Worm (Caenorhabditis elegans) whole organism, L4 larva: ENCODE measurements around the gene atf-7.

Experiments used
- F26F4.8 ChIP-seq: fragments of 200-800 bp; sonication (Bioruptor generic); conservative IDR thresholded peaks from 2 replicates; pipeline ENCODE4 v1.3.6; 2022; ENCODE audit warnings: missing genetic modification characterization, missing compliant biosample characterization
- F37D6.2 ChIP-seq: sonication (generic microtip); optimal IDR thresholded peaks from 2 replicates; lab custom pipeline; 2016; ENCODE audit warnings: mild to moderate bottlenecking, missing genetic modification characterization, missing compliant biosample characterization
- R02D3.7 ChIP-seq: fragments of 150-350 bp; sonication (generic microtip); optimal IDR thresholded peaks from 3 replicates; lab custom pipeline; 2014; ENCODE audit warnings: missing biosample characterization, missing genetic modification characterization
- Y48G9A.11 ChIP-seq: fragments of 200-800 bp; sonication (Bioruptor generic); IDR thresholded peaks from 2 replicates; pipeline ENCODE4 v1.3.6; 2022; ENCODE audit warnings: missing genetic modification reagents, missing genetic modification characterization, missing compliant biosample characterization
- ZK337.2 ChIP-seq: fragments of 200-800 bp; sonication (Bioruptor generic); IDR thresholded peaks from 2 replicates; pipeline ENCODE4 v1.3.6; 2022; ENCODE audit warnings: missing genetic modification reagents, missing genetic modification characterization, missing compliant biosample characterization
- ZK546.5 ChIP-seq, 2 experiments: sonication (generic microtip); optimal IDR thresholded peaks; 2 replicates each; lab custom pipeline; 2017; ENCODE audit warnings: missing biosample characterization in 2 of 2, missing genetic modification characterization in 2 of 2
- ama-1 ChIP-seq: fragments of 150-350 bp; optimal IDR thresholded peaks from 2 replicates; lab custom pipeline; 2014; ENCODE audit warnings: inconsistent platforms, mixed read lengths
- ceh-32 ChIP-seq: sonication (generic microtip); optimal IDR thresholded peaks from 2 replicates; lab custom pipeline; 2016; ENCODE audit warnings: mild to moderate bottlenecking, missing genetic modification characterization, missing compliant biosample characterization; ENCODE audit not compliant: poor library complexity
- daf-16 ChIP-seq, 3 experiments: sonication (generic microtip); optimal IDR thresholded peaks; 2 replicates each; lab custom pipeline; 2016 to 2017; ENCODE audit warnings: missing genetic modification characterization in 3 of 3, missing genetic modification reagents in 3 of 3, mild to moderate bottlenecking in 2 of 3, missing compliant biosample characterization in 2 of 3, missing biosample characterization in 1 of 3, moderate library complexity in 1 of 3
- dmd-6 ChIP-seq: fragments of 200-800 bp; sonication (Bioruptor generic); IDR thresholded peaks from 2 replicates; pipeline ENCODE4 v1.3.6; 2022; ENCODE audit warnings: missing genetic modification reagents, missing genetic modification characterization, missing compliant biosample characterization
- dpl-1 ChIP-seq: fragments of 150-350 bp; optimal IDR thresholded peaks from 2 replicates; lab custom pipeline; 2014; ENCODE audit warnings: missing biosample characterization, missing genetic modification reagents, missing genetic modification characterization
- dve-1 ChIP-seq: sonication (generic microtip); optimal IDR thresholded peaks from 2 replicates; lab custom pipeline; 2017; ENCODE audit warnings: antibody characterized with exemption, mild to moderate bottlenecking, missing genetic modification characterization, missing compliant biosample characterization; ENCODE audit not compliant: insufficient read depth
- gei-8 ChIP-seq: fragments of 200-800 bp; sonication (Bioruptor generic); optimal IDR thresholded peaks from 2 replicates; lab custom pipeline; 2018; ENCODE audit warnings: mild to moderate bottlenecking, missing genetic modification characterization, missing compliant biosample characterization
- hlh-11 ChIP-seq: fragments of 200-800 bp; sonication (Bioruptor generic); optimal IDR thresholded peaks from 2 replicates; lab custom pipeline; 2018; ENCODE audit warnings: mild to moderate bottlenecking, missing genetic modification characterization, missing compliant biosample characterization
- hmg-1.1 ChIP-seq: fragments of 200-800 bp; sonication (Bioruptor generic); IDR thresholded peaks from 2 replicates; pipeline ENCODE4 v1.3.6; 2022; ENCODE audit warnings: missing genetic modification reagents, missing genetic modification characterization, missing compliant biosample characterization
- lin-1 ChIP-seq: fragments of 200-800 bp; sonication (Bioruptor generic); IDR thresholded peaks from 2 replicates; pipeline ENCODE4 v1.3.6; 2022; ENCODE audit warnings: missing genetic modification reagents, missing genetic modification characterization, missing compliant biosample characterization
- lin-13 ChIP-seq: fragments of 150-350 bp; optimal IDR thresholded peaks from 2 replicates; lab custom pipeline; 2014; ENCODE audit warnings: missing biosample characterization, missing genetic modification reagents, missing genetic modification characterization
- lin-38 ChIP-seq: fragments of 200-800 bp; sonication (Bioruptor generic); IDR thresholded peaks from 2 replicates; pipeline ENCODE4 v1.3.6; 2022; ENCODE audit warnings: missing genetic modification reagents, missing genetic modification characterization, missing compliant biosample characterization
- lin-39 ChIP-seq: fragments of 150-350 bp; optimal IDR thresholded peaks from 2 replicates; lab custom pipeline; 2014; ENCODE audit warnings: missing biosample characterization, missing genetic modification reagents, missing genetic modification characterization
- lir-3 ChIP-seq: sonication (generic microtip); optimal IDR thresholded peaks from 2 replicates; lab custom pipeline; 2016; ENCODE audit warnings: mild to moderate bottlenecking, missing genetic modification characterization, missing compliant biosample characterization
- mdl-1 ChIP-seq, 2 experiments: fragments of 150-350 bp in 1 of 2; sonication (generic microtip) in 1 of 2; optimal IDR thresholded peaks; 2 replicates each; lab custom pipeline; 2014 to 2017; ENCODE audit warnings: missing biosample characterization in 2 of 2, missing genetic modification characterization in 2 of 2
- mxl-3 ChIP-seq: fragments of 200-800 bp; sonication (Bioruptor generic); optimal IDR thresholded peaks from 2 replicates; lab custom pipeline; 2018; ENCODE audit warnings: mild to moderate bottlenecking, missing genetic modification characterization, missing compliant biosample characterization
- nhr-10 ChIP-seq: fragments of 150-350 bp; optimal IDR thresholded peaks from 2 replicates; lab custom pipeline; 2014; ENCODE audit warnings: missing biosample characterization, missing genetic modification characterization
- nhr-28 ChIP-seq: fragments of 150-350 bp; optimal IDR thresholded peaks from 2 replicates; lab custom pipeline; 2014; ENCODE audit warnings: missing biosample characterization, missing genetic modification characterization
- nhr-41 ChIP-seq: fragments of 200-800 bp; sonication (Bioruptor generic); IDR thresholded peaks from 2 replicates; pipeline ENCODE4 v1.3.6; 2022; ENCODE audit warnings: missing genetic modification reagents, missing genetic modification characterization, missing compliant biosample characterization
- nhr-77 ChIP-seq: fragments of 150-350 bp; optimal IDR thresholded peaks from 2 replicates; lab custom pipeline; 2014; ENCODE audit warnings: missing biosample characterization, missing genetic modification characterization
- pha-4 ChIP-seq, 2 experiments: fragments of 150-350 bp in 1 of 2; fragments of 200-800 bp in 1 of 2; sonication (Bioruptor generic) in 1 of 2; IDR thresholded peaks in 1 of 2; optimal IDR thresholded peaks in 1 of 2; 2 replicates each; pipeline versions ENCODE4 v1.3.6 to Lab custom; 2014 to 2022; ENCODE audit warnings: missing genetic modification characterization in 2 of 2, missing genetic modification reagents in 2 of 2, missing biosample characterization in 1 of 2, missing compliant biosample characterization in 1 of 2
- php-3 ChIP-seq: fragments of 200-800 bp; sonication (Bioruptor generic); IDR thresholded peaks from 2 replicates; pipeline ENCODE4 v1.3.6; 2022; ENCODE audit warnings: missing genetic modification reagents, missing genetic modification characterization, missing compliant biosample characterization
- pqm-1 ChIP-seq: sonication (generic microtip); optimal IDR thresholded peaks from 2 replicates; lab custom pipeline; 2017; ENCODE audit warnings: missing biosample characterization, missing genetic modification characterization
- saeg-2 ChIP-seq: fragments of 200-800 bp; sonication (Bioruptor generic); IDR thresholded peaks from 2 replicates; pipeline ENCODE4 v1.3.6; 2022; ENCODE audit warnings: missing genetic modification reagents, missing genetic modification characterization, missing compliant biosample characterization
- sdz-12 ChIP-seq: fragments of 200-800 bp; sonication (Bioruptor generic); optimal IDR thresholded peaks from 2 replicates; lab custom pipeline; 2018; ENCODE audit warnings: mild to moderate bottlenecking, missing genetic modification characterization, missing compliant biosample characterization
- skn-1 ChIP-seq: fragments of 150-350 bp; optimal IDR thresholded peaks from 2 replicates; lab custom pipeline; 2014; ENCODE audit warnings: missing biosample characterization, missing genetic modification characterization
- snpc-1.2 ChIP-seq: fragments of 200-800 bp; sonication (Bioruptor generic); IDR thresholded peaks from 2 replicates; pipeline ENCODE4 v1.3.6; 2022; ENCODE audit warnings: missing genetic modification reagents, missing genetic modification characterization, missing compliant biosample characterization
- spr-3 ChIP-seq: fragments of 200-800 bp; sonication (Bioruptor generic); optimal IDR thresholded peaks from 2 replicates; lab custom pipeline; 2018; ENCODE audit warnings: mild to moderate bottlenecking, missing genetic modification characterization, missing compliant biosample characterization
- tag-97 ChIP-seq: fragments of 200-800 bp; sonication (Bioruptor generic); IDR thresholded peaks from 2 replicates; pipeline ENCODE4 v1.3.6; 2022; ENCODE audit warnings: missing genetic modification characterization, missing compliant biosample characterization
- unc-62 ChIP-seq, 3 experiments: fragments of 150-350 bp in 1 of 3; sonication (generic microtip); optimal IDR thresholded peaks in 2 of 3; peaks in 1 of 3; 1 replicate in 1 of 3; 2 replicates in 2 of 3; lab custom pipeline; 2014 to 2017; ENCODE audit warnings: missing biosample characterization in 3 of 3, missing genetic modification characterization in 3 of 3, missing genetic modification reagents in 3 of 3, missing genotype in 1 of 3
- vab-7 ChIP-seq: fragments of 200-800 bp; sonication (Bioruptor generic); IDR thresholded peaks from 2 replicates; pipeline ENCODE4 v1.3.6; 2022; ENCODE audit warnings: missing genetic modification reagents, missing genetic modification characterization, missing compliant biosample characterization
- zfp-2 ChIP-seq: sonication (generic microtip); optimal IDR thresholded peaks from 2 replicates; lab custom pipeline; 2016; ENCODE audit warnings: mild to moderate bottlenecking, missing genetic modification characterization, missing compliant biosample characterization
- zfp-3 ChIP-seq: fragments of 200-800 bp; sonication (Bioruptor generic); conservative IDR thresholded peaks from 2 replicates; pipeline ENCODE4 v1.3.6; 2022; ENCODE audit warnings: missing genetic modification reagents, missing genetic modification characterization, missing compliant biosample characterization
- zip-11 ChIP-seq: fragments of 200-800 bp; sonication (Bioruptor generic); IDR thresholded peaks from 2 replicates; pipeline ENCODE4 v1.3.6; 2022; ENCODE audit warnings: missing genetic modification characterization, missing compliant biosample characterization
- zip-2 ChIP-seq: fragments of 150-350 bp; optimal IDR thresholded peaks from 2 replicates; lab custom pipeline; 2014; ENCODE audit warnings: missing biosample characterization, missing genetic modification characterization

atf-7 gene

ce11 chrIII:4470793-4471192 is 28.1 kb downstream of the atf-7 start (continued):
- TF ChIP-seq gei-8 (GFP tag; lab: Kevin White, UChicago) = peak; percentile 80
- peak; percentile 83 for TF ChIP-seq zfp-3 (GFP tag; lab: Robert Waterston, UW)
- TF ChIP-seq spr-3 (GFP tag; lab: Kevin White, UChicago) = peak; percentile 84
- no peak for TF ChIP-seq ceh-32 (tag; lab: Kevin White, UChicago)
- TF ChIP-seq nhr-77 = no peak
- TF ChIP-seq lir-3 (tag; lab: Kevin White, UChicago) = peak; percentile 59
- peak; percentile 54 for TF ChIP-seq dmd-6 (GFP tag; lab: Robert Waterston, UW)
- TF ChIP-seq ZK337.2 (GFP tag; lab: Robert Waterston, UW) = no peak
- no peak for TF ChIP-seq nhr-10 (tag; lab: Kevin White, UChicago)
- TF ChIP-seq snpc-1.2 (GFP tag; lab: Robert Waterston, UW) = peak; percentile 74
- peak; percentile 33 for TF ChIP-seq dpl-1 (GFP tag; lab: Kevin White, UChicago)
- TF ChIP-seq daf-16 (GFP tag; optimal IDR thresholded peaks at IDR 0.05; lab: Kevin White, UChicago) = peak; percentile 67 to 78
- peak; percentile 57 for TF ChIP-seq daf-16 (tag; optimal IDR thresholded peaks at IDR 0.05; lab: Kevin White, UChicago)
- peak; percentile 85 for TF ChIP-seq vab-7
- TF ChIP-seq R02D3.7 (tag; lab: Kevin White, UChicago) = no peak
- peak; percentile 49 for TF ChIP-seq Y48G9A.11
- TF ChIP-seq lin-38 (GFP tag; lab: Robert Waterston, UW) = peak; percentile 77
- peak; percentile 41 for TF ChIP-seq F37D6.2 (tag; lab: Kevin White, UChicago)
- 0 out of 2 replicates have a peak, but pooled peaks have one; percentile 36 for TF ChIP-seq nhr-41 (GFP tag; lab: Robert Waterston, UW)
- TF ChIP-seq ama-1 (lab: Kevin White, UChicago) = no peak
- TF ChIP-seq lin-39 = no peak
- no peak for TF ChIP-seq ZK546.5 (tag; optimal IDR thresholded peaks at IDR 0.05; lab: Kevin White, UChicago)
- TF ChIP-seq tag-97 (GFP tag; lab: Robert Waterston, UW) = no peak
- peak; percentile 53 for TF ChIP-seq sdz-12
- TF ChIP-seq lin-13 (GFP tag; lab: Kevin White, UChicago) = peak; percentile 64
- TF ChIP-seq zip-11 (GFP tag; lab: Robert Waterston, UW) = no peak
- peak; percentile 75 for TF ChIP-seq pha-4 (GFP tag; IDR thresholded peaks at IDR 0.05; lab: Robert Waterston, UW)
- TF ChIP-seq pha-4 (tag; optimal IDR thresholded peaks at IDR 0.05; lab: Kevin White, UChicago) = no peak
- peak; percentile 50 for TF ChIP-seq zfp-2 (tag; lab: Kevin White, UChicago)

ce11 chrIII:4468812-4469211 is 30.0 kb downstream of the atf-7 start, which contains the start of gene mstr-2:
mstr-2 (plus strand) TSS chrIII:4469112.
- TF ChIP-seq unc-62 (GFP tag; optimal IDR thresholded peaks at IDR 0.05 in 1 of 2; lab: Kevin White, UChicago) (peak in 1 of 2 experiments; percentile 48), unc-62 (tag; optimal IDR thresholded peaks at IDR 0.05; lab: Kevin White, UChicago) (no peak), zip-2 (no peak)

ce11 chrIII:4468390-4468789 is 30.5 kb downstream of the atf-7 start:
- TF ChIP-seq dmd-6 (GFP tag; lab: Robert Waterston, UW) (peak; percentile 78), dve-1 (no peak), skn-1 (tag; lab: Kevin White, UChicago) (no peak), saeg-2 (GFP tag; lab: Robert Waterston, UW) (no peak), php-3 (GFP tag; lab: Robert Waterston, UW) (peak; percentile 55; the same call in 1 of the 2 replicates), mxl-3 (GFP tag; lab: Kevin White, UChicago) (no peak), F26F4.8 (GFP tag; lab: Robert Waterston, UW) (no peak), hmg-1.1 (GFP tag; lab: Robert Waterston, UW) (no peak), hlh-11 (peak; percentile 24), pqm-1 (tag; lab: Kevin White, UChicago) (peak; percentile 85), mdl-1 (tag; optimal IDR thresholded peaks at IDR 0.05; lab: Kevin White, UChicago) (no peak), daf-16 (GFP tag; optimal IDR thresholded peaks at IDR 0.05; lab: Kevin White, UChicago) (no peak), daf-16 (tag; optimal IDR thresholded peaks at IDR 0.05; lab: Kevin White, UChicago) (peak; percentile 2), lin-1 (GFP tag; lab: Robert Waterston, UW) (no peak), nhr-28 (tag; lab: Kevin White, UChicago) (peak; percentile 33), unc-62 (GFP tag; optimal IDR thresholded peaks at IDR 0.05 in 1 of 2; lab: Kevin White, UChicago) (no peak), unc-62 (tag; optimal IDR thresholded peaks at IDR 0.05; lab: Kevin White, UChicago) (no peak)
